Fruit fly (Drosophila melanogaster) whole organism, embryonic: ENCODE measurements around the gene CG9948.
A peak's percentile ranks its signal among the peaks of the same experiment; 100 is the strongest.

Experiments used
- Antp ChIP-seq: fragments of 200-800 bp; sonication (Bioruptor generic); optimal IDR thresholded peaks from 3 replicates; lab custom pipeline; 2016; ENCODE audit warnings: missing biosample characterization, missing genetic modification characterization
- Atf-2 ChIP-seq: fragments of 200-800 bp; sonication (Bioruptor generic); optimal IDR thresholded peaks from 2 replicates; lab custom pipeline; 2016; ENCODE audit warnings: missing biosample characterization, missing genetic modification characterization
- Atf3 ChIP-seq: fragments of 200-800 bp; sonication (Bioruptor generic); optimal IDR thresholded peaks from 3 replicates; lab custom pipeline; 2016; ENCODE audit warnings: missing biosample characterization, missing genetic modification characterization
- B-H1 ChIP-seq: fragments of 200-800 bp; sonication (Bioruptor generic); IDR thresholded peaks from 3 replicates; pipeline ENCODE4 v1.3.6; 2022; ENCODE audit warnings: missing biosample characterization, missing genetic modification characterization
- CG11085 ChIP-seq: fragments of 200-800 bp; sonication (Bioruptor generic); IDR thresholded peaks from 2 replicates; pipeline ENCODE4 v1.3.6; 2022; ENCODE audit warnings: missing biosample characterization, missing genetic modification characterization
- CG11696 ChIP-seq: fragments of 200-800 bp; sonication (Bioruptor generic); IDR thresholded peaks from 2 replicates; pipeline ENCODE4 v1.3.6; 2022; ENCODE audit warnings: missing biosample characterization, missing genetic modification characterization
- CG12942 ChIP-seq: fragments of 200-800 bp; sonication (Bioruptor generic); optimal IDR thresholded peaks from 3 replicates; lab custom pipeline; 2016; ENCODE audit warnings: missing biosample characterization, missing genetic modification characterization
- CG14667 ChIP-seq: fragments of 200-800 bp; sonication (Bioruptor generic); IDR thresholded peaks from 2 replicates; pipeline ENCODE4 v1.3.6; 2022; ENCODE audit warnings: missing biosample characterization, missing genetic modification characterization
- CG15601 ChIP-seq: fragments of 200-800 bp; sonication (Bioruptor generic); optimal IDR thresholded peaks from 3 replicates; lab custom pipeline; 2019; ENCODE audit warnings: missing biosample characterization, mild to moderate bottlenecking, missing genetic modification characterization, moderate library complexity
- CG18262 ChIP-seq: fragments of 200-800 bp; optimal IDR thresholded peaks from 3 replicates; lab custom pipeline; 2019; ENCODE audit warnings: missing biosample characterization, mild to moderate bottlenecking, missing genetic modification characterization, moderate library complexity
- CG2129 ChIP-seq: fragments of 200-800 bp; sonication (Bioruptor generic); IDR thresholded peaks from 2 replicates; pipeline ENCODE4 v1.3.6; 2022; ENCODE audit warnings: missing biosample characterization, missing genetic modification characterization; ENCODE audit not compliant: partially characterized antibody
- CG2199 ChIP-seq: fragments of 200-800 bp; sonication (Bioruptor generic); IDR thresholded peaks from 3 replicates; pipeline ENCODE4 v1.3.6; 2022; ENCODE audit warnings: missing biosample characterization, missing genetic modification characterization
- CG30020 ChIP-seq: fragments of 200-800 bp; optimal IDR thresholded peaks from 2 replicates; lab custom pipeline; 2019; ENCODE audit warnings: missing biosample characterization, mild to moderate bottlenecking, missing genetic modification characterization, moderate library complexity
- CG32767 ChIP-seq: fragments of 200-800 bp; sonication (Bioruptor generic); IDR thresholded peaks from 2 replicates; pipeline ENCODE4 v1.3.6; 2022; ENCODE audit warnings: missing biosample characterization, missing genetic modification characterization
- CG3281 ChIP-seq: fragments of 200-800 bp; sonication (Bioruptor generic); optimal IDR thresholded peaks from 3 replicates; lab custom pipeline; 2017; ENCODE audit warnings: missing biosample characterization, mild to moderate bottlenecking, missing genetic modification characterization
- CG3726 ChIP-seq: fragments of 200-800 bp; sonication (Bioruptor generic); IDR thresholded peaks from 3 replicates; pipeline ENCODE4, ENCODE4 v1.3.6; 2022; ENCODE audit warnings: missing biosample characterization, missing genetic modification characterization
- CG4617 ChIP-seq: fragments of 200-800 bp; sonication (Bioruptor generic); optimal IDR thresholded peaks from 3 replicates; lab custom pipeline; 2016; ENCODE audit warnings: missing biosample characterization, missing genetic modification characterization, borderline replicate concordance
- CG4707 ChIP-seq: fragments of 200-800 bp; sonication (Bioruptor generic); optimal IDR thresholded peaks from 2 replicates; lab custom pipeline; 2018; ENCODE audit warnings: missing biosample characterization, mild to moderate bottlenecking, missing genetic modification characterization, moderate library complexity
- CG9215 ChIP-seq: fragments of 200-800 bp; sonication (Bioruptor generic); IDR thresholded peaks from 2 replicates; pipeline ENCODE4 v1.3.6; 2022; ENCODE audit warnings: missing biosample characterization, missing genetic modification characterization
- Eip74EF ChIP-seq, 2 experiments: fragments of 200-800 bp in 1 of 2; fragments of >200 bp in 1 of 2; sonication (Bioruptor generic) in 1 of 2; optimal IDR thresholded peaks; 2 replicates each; lab custom pipeline; 2017 to 2019; ENCODE audit warnings: missing biosample characterization in 2 of 2, missing genetic modification characterization in 2 of 2, mild to moderate bottlenecking in 1 of 2, moderate library complexity in 1 of 2
- Gsc ChIP-seq: fragments of 200-800 bp; sonication (Bioruptor generic); IDR thresholded peaks from 2 replicates; pipeline ENCODE4 v1.3.6; 2022; ENCODE audit warnings: missing biosample characterization, missing genetic modification characterization
- Jarid2 ChIP-seq: fragments of 200-800 bp; sonication (Bioruptor generic); optimal IDR thresholded peaks from 3 replicates; lab custom pipeline; 2017; ENCODE audit warnings: mild to moderate bottlenecking, missing biosample characterization, missing genetic modification reagents, missing genetic modification characterization
- Lpt ChIP-seq: fragments of >200 bp; optimal IDR thresholded peaks from 2 replicates; lab custom pipeline; 2018; ENCODE audit warnings: missing biosample characterization, missing genetic modification characterization
- Optix ChIP-seq: fragments of 200-800 bp; sonication (Bioruptor generic); IDR thresholded peaks from 3 replicates; pipeline ENCODE4 v1.3.6; 2022; ENCODE audit warnings: missing biosample characterization, missing genetic modification characterization
- Spps ChIP-seq: fragments of 200-800 bp; sonication (Bioruptor generic); optimal IDR thresholded peaks from 2 replicates; lab custom pipeline; 2018; ENCODE audit warnings: missing biosample characterization, mild to moderate bottlenecking, missing genetic modification characterization
- Sry-δ ChIP-seq: fragments of 200-800 bp; sonication (Bioruptor generic); optimal IDR thresholded peaks from 2 replicates; lab custom pipeline; 2016; ENCODE audit warnings: missing biosample characterization, missing genetic modification characterization
- TFAM ChIP-seq: fragments of 200-800 bp; sonication (Bioruptor generic); optimal IDR thresholded peaks from 2 replicates; lab custom pipeline; 2017; ENCODE audit warnings: missing biosample characterization, missing genetic modification characterization, inconsistent platforms
- btn ChIP-seq: fragments of 200-800 bp; sonication (Bioruptor generic); optimal IDR thresholded peaks from 2 replicates; lab custom pipeline; 2016; ENCODE audit warnings: missing biosample characterization, missing genetic modification characterization
- cwo ChIP-seq: fragments of 200-800 bp; sonication (Bioruptor generic); optimal IDR thresholded peaks from 3 replicates; lab custom pipeline; 2017; ENCODE audit warnings: missing biosample characterization, missing genetic modification characterization, mild to moderate bottlenecking, moderate library complexity, missing genetic modification reagents
- da ChIP-seq: fragments of 200-800 bp; sonication (Bioruptor generic); optimal IDR thresholded peaks from 2 replicates; lab custom pipeline; 2016; ENCODE audit warnings: missing biosample characterization, missing genetic modification characterization
- dimm ChIP-seq: fragments of 200-800 bp; sonication (Bioruptor generic); IDR thresholded peaks from 2 replicates; pipeline ENCODE4 v1.3.6; 2022; ENCODE audit warnings: missing biosample characterization, missing genetic modification characterization
- dmrt11E ChIP-seq: fragments of 200-800 bp; sonication (Bioruptor generic); optimal IDR thresholded peaks from 3 replicates; lab custom pipeline; 2018; ENCODE audit warnings: missing biosample characterization, mild to moderate bottlenecking, missing genetic modification characterization, moderate library complexity
- gem ChIP-seq: fragments of 200-800 bp; sonication (Bioruptor generic); optimal IDR thresholded peaks from 2 replicates; lab custom pipeline; 2019; ENCODE audit warnings: missing biosample characterization, mild to moderate bottlenecking, missing genetic modification characterization, moderate library complexity
- hbn ChIP-seq: fragments of 200-800 bp; sonication (Bioruptor generic); IDR thresholded peaks from 2 replicates; pipeline ENCODE4 v1.3.6; 2022; ENCODE audit warnings: missing biosample characterization, missing genetic modification characterization; ENCODE audit not compliant: partially characterized antibody
- inv ChIP-seq: fragments of 200-800 bp; sonication (Bioruptor generic); IDR thresholded peaks from 2 replicates; pipeline ENCODE4 v1.3.6; 2022; ENCODE audit warnings: missing biosample characterization, missing genetic modification characterization; ENCODE audit not compliant: partially characterized antibody
- maf-S ChIP-seq: fragments of 200-800 bp; sonication (Bioruptor generic); optimal IDR thresholded peaks from 2 replicates; lab custom pipeline; 2016; ENCODE audit warnings: missing biosample characterization, missing genetic modification characterization
- mld ChIP-seq: fragments of 200-800 bp; sonication (Bioruptor generic); IDR thresholded peaks from 3 replicates; pipeline ENCODE4 v1.3.6; 2022; ENCODE audit warnings: missing biosample characterization, missing genetic modification characterization; ENCODE audit not compliant: partially characterized antibody
- nerfin-2 ChIP-seq: fragments of 200-800 bp; sonication (Bioruptor generic); IDR thresholded peaks from 2 replicates; pipeline ENCODE4 v1.3.6; 2022; ENCODE audit warnings: missing biosample characterization, missing genetic modification characterization; ENCODE audit not compliant: partially characterized antibody
- pho ChIP-seq: fragments of 200-800 bp; sonication (Bioruptor generic); optimal IDR thresholded peaks from 2 replicates; lab custom pipeline; 2016; ENCODE audit warnings: missing biosample characterization, missing genetic modification characterization
- rib ChIP-seq: fragments of 200-800 bp; sonication (Bioruptor generic); IDR thresholded peaks from 2 replicates; pipeline ENCODE4 v1.3.6; 2022; ENCODE audit warnings: missing biosample characterization, missing genetic modification characterization
- row ChIP-seq: fragments of 200-800 bp; sonication (Bioruptor generic); IDR thresholded peaks from 3 replicates; pipeline ENCODE4 v1.3.6; 2022; ENCODE audit warnings: missing biosample characterization, missing genetic modification characterization
- sd ChIP-seq: fragments of 200-800 bp; sonication (Bioruptor generic); optimal IDR thresholded peaks from 3 replicates; lab custom pipeline; 2018; ENCODE audit warnings: missing biosample characterization, mild to moderate bottlenecking, missing genetic modification characterization, moderate library complexity
- sima ChIP-seq: fragments of 200-800 bp; sonication (Bioruptor generic); optimal IDR thresholded peaks from 2 replicates; lab custom pipeline; 2016; ENCODE audit warnings: missing biosample characterization, missing genetic modification characterization
- so ChIP-seq: fragments of 200-800 bp; sonication (Bioruptor generic); IDR thresholded peaks from 3 replicates; pipeline ENCODE4 v1.3.6; 2022; ENCODE audit warnings: missing biosample characterization, missing genetic modification characterization
- vnd ChIP-seq: fragments of 200-800 bp; sonication (Bioruptor generic); IDR thresholded peaks from 3 replicates; pipeline ENCODE4 v1.3.6; 2022; ENCODE audit warnings: missing biosample characterization, missing genetic modification characterization; ENCODE audit not compliant: partially characterized antibody
- wor ChIP-seq: fragments of 200-800 bp; sonication (Bioruptor generic); IDR thresholded peaks from 2 replicates; pipeline ENCODE4 v1.3.6; 2022; ENCODE audit warnings: missing biosample characterization, missing genetic modification characterization
- zen ChIP-seq: fragments of 200-800 bp; sonication (Bioruptor generic); optimal IDR thresholded peaks from 3 replicates; lab custom pipeline; 2018; ENCODE audit warnings: missing biosample characterization, mild to moderate bottlenecking, missing genetic modification characterization, moderate library complexity
- zen2 ChIP-seq: fragments of 200-800 bp; sonication (Bioruptor generic); IDR thresholded peaks from 3 replicates; pipeline ENCODE4 v1.3.6; 2022; ENCODE audit warnings: missing biosample characterization, missing genetic modification characterization; ENCODE audit not compliant: partially characterized antibody

CG9948 gene

DNA sequence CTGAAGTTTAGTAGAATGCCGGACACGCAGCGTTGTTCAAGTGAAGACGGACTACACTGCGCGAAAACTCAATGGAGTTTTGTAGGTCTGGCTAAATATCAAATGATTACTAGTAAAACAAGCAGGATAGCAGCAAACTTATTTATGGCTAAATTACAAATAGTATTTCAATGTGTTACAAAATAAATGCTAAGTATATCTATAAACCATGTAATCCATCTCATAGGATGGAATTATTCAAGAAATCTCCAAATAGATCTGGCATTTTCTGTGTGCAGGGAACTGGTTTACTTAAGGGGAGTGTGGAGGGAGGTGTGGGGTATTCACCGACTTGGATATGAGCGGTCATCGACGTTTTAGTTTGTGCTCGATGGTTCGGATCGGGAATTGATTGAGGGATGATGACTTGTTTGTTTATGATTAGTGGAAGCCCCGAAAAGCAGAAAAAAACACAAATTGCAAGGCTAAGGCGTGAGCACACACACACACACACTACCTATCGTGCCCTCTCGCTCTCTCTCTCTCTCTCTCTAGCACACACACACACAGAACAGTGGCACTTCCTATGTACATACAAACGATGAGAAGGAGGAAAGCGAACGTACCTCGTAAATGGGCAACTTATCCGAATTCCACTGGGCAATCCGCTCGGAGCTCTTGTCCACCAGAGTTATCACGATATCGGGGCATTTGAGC lies 8.1 kb downstream of the CG9948 start (continued):
- 0 out of 3 replicates have a peak, but pooled peaks have one; percentile 46 for TF ChIP-seq Optix
- TF ChIP-seq sd (tag; lab: Kevin White, UChicago): peak; percentile 24
- TF ChIP-seq Jarid2 (GFP tag; lab: Kevin White, UChicago): no peak
- TF ChIP-seq Eip74EF (GFP tag; optimal IDR thresholded peaks at IDR 0.05; lab: Kevin White, UChicago): peak in 1 of 2 experiments; percentile 66
- TF ChIP-seq Antp (GFP tag; lab: Kevin White, UChicago): peak; percentile 81
- no peak for TF ChIP-seq vnd (GFP tag; lab: Robert Waterston, UW)
- peak; percentile 69 for TF ChIP-seq CG12942 (GFP tag; lab: Kevin White, UChicago)
- TF ChIP-seq dmrt11E (tag; lab: Kevin White, UChicago): peak; percentile 85
- no peak for TF ChIP-seq nerfin-2 (GFP tag; lab: Robert Waterston, UW)
- peak; percentile 34; the same call in 1 of the 2 replicates for TF ChIP-seq dimm (GFP tag; lab: Robert Waterston, UW)
- TF ChIP-seq inv (GFP tag; lab: Robert Waterston, UW): no peak
- TF ChIP-seq mld: no peak
- TF ChIP-seq CG11085 (GFP tag; lab: Robert Waterston, UW): 0 out of 2 replicates have a peak, but pooled peaks have one; percentile 48
- peak; percentile 56 for TF ChIP-seq CG4707 (GFP tag; lab: Kevin White, UChicago)
- TF ChIP-seq gem (tag; lab: Kevin White, UChicago): peak; percentile 91
- no peak for TF ChIP-seq Gsc
- TF ChIP-seq btn (GFP tag; lab: Kevin White, UChicago): peak; percentile 50
- peak; percentile 41; the same call in 1 of the 2 replicates for TF ChIP-seq CG11696
- TF ChIP-seq sima: peak; percentile 27
- TF ChIP-seq CG32767: peak; percentile 67
- no peak for TF ChIP-seq da (GFP tag; lab: Kevin White, UChicago)
- TF ChIP-seq CG14667 (GFP tag; lab: Robert Waterston, UW): peak; percentile 64
- TF ChIP-seq CG3281 (GFP tag; lab: Kevin White, UChicago): peak; percentile 73
- peak; percentile 40 for TF ChIP-seq TFAM (GFP tag; lab: Kevin White, UChicago)
- peak; percentile 42; the same call in 1 of the 3 replicates for TF ChIP-seq B-H1 (GFP tag; lab: Robert Waterston, UW)
- peak; percentile 39 for TF ChIP-seq Atf3 (GFP tag; lab: Kevin White, UChicago)
- no peak for TF ChIP-seq CG2129 (GFP tag; lab: Robert Waterston, UW)
- peak; percentile 86 for TF ChIP-seq CG18262 (tag; lab: Kevin White, UChicago)
- TF ChIP-seq zen2: no peak
- no peak for TF ChIP-seq CG3726 (GFP tag; lab: Robert Waterston, UW)
- no peak for TF ChIP-seq rib (GFP tag; lab: Robert Waterston, UW)
- TF ChIP-seq Lpt (GFP tag; lab: Kevin White, UChicago): no peak
- peak; percentile 34 for TF ChIP-seq zen (tag; lab: Kevin White, UChicago)
- peak; percentile 44 for TF ChIP-seq CG30020 (tag; lab: Kevin White, UChicago)
- TF ChIP-seq Atf-2 (GFP tag; lab: Kevin White, UChicago): peak; percentile 75
- TF ChIP-seq row (GFP tag; lab: Robert Waterston, UW): peak; percentile 90
- peak; percentile 11 for TF ChIP-seq CG4617 (GFP tag; lab: Kevin White, UChicago)
- TF ChIP-seq wor: peak; percentile 50; the same call in 1 of the 2 replicates
- peak; percentile 81 for TF ChIP-seq CG15601 (tag; lab: Kevin White, UChicago)
- TF ChIP-seq so (GFP tag; lab: Robert Waterston, UW): peak; percentile 70; the same call in 1 of the 3 replicates
- peak; percentile 64 for TF ChIP-seq cwo (GFP tag; lab: Kevin White, UChicago)
- TF ChIP-seq Spps (tag; lab: Kevin White, UChicago): peak; percentile 72
- TF ChIP-seq hbn (GFP tag; lab: Robert Waterston, UW): no peak
- peak; percentile 58; the same call in 1 of the 2 replicates for TF ChIP-seq CG9215
- TF ChIP-seq CG2199 (GFP tag; lab: Robert Waterston, UW): peak; percentile 78; the same call in 1 of the 3 replicates
- TF ChIP-seq Sry-δ (GFP tag; lab: Kevin White, UChicago): peak; percentile 32
- TF ChIP-seq pho (GFP tag; lab: Kevin White, UChicago): peak; percentile 84
- TF ChIP-seq maf-S (GFP tag; lab: Kevin White, UChicago): peak; percentile 60
